Worm (Caenorhabditis elegans): ENCODE measurements around the gene R02D1.2.

DNA sequence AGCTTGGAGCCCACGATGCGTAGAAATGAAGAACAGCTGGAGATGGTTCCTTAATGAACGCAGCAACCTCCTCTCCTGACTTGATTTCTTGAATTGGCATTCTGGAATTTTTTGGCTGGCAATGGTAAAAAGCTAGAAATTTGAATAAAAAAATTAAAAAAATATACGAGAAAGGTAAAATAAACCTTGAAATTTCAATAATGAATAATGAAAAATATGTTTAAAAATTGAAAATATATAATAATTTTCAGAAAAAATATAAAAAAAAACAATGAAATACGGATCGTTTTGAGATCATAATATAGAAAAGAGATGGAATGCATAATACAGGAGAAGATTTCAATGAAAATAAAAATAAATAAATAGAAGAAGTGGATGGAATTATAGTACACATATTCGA is 18.6 kb upstream of the R02D1.2 start, which contains the start of gene glrx-3:
- no peak for TF ChIP-seq egl-27 (tag; optimal IDR thresholded peaks at IDR 0.05)
- no peak for TF ChIP-seq aly-2 (tag; optimal IDR thresholded peaks at IDR 0.05)
- TF ChIP-seq lin-11 (tag; optimal IDR thresholded peaks at IDR 0.05): no peak
- no peak for TF ChIP-seq nhr-6 (tag; optimal IDR thresholded peaks at IDR 0.05)
- no peak for TF ChIP-seq lsy-2 (tag; optimal IDR thresholded peaks at IDR 0.05)
- TF ChIP-seq unc-39 (tag; optimal IDR thresholded peaks at IDR 0.05): no peak
- TF ChIP-seq lin-13 (GFP tag; optimal IDR thresholded peaks at IDR 0.05): no peak
- TF ChIP-seq nhr-10 (tag; optimal IDR thresholded peaks at IDR 0.05): no peak
- TF ChIP-seq ztf-11 (tag; optimal IDR thresholded peaks at IDR 0.05): no peak
- no peak for TF ChIP-seq mdl-1 (tag; optimal IDR thresholded peaks at IDR 0.05)
